Fruit fly (Drosophila melanogaster): ENCODE data around the gene Nepl16.

DNA sequence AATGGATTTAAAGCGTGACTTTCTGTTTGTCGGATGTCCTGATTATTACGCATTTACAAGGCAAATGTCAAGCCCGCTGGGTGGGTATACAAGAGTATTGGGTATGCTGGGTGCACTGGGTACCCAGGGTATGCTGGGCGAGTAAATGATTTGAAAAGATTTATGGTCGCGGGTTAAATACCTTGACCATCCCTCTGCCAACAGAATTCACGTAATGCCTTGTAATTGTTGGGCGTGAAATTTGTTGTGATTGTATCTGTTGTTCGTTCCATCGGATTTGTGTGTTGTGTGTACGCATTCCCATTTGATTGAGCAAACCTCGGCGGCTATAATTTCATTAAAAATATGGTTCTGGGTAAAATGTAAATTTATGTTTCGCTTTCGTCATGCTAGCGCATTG, 33.7 kb downstream of the Nepl16 start:
- TF ChIP-seq insv (optimal IDR thresholded peaks at IDR 0.05) = no peak
- no peak for TF ChIP-seq h (optimal IDR thresholded peaks at IDR 0.05)
- TF ChIP-seq psq (optimal IDR thresholded peaks at IDR 0.05) = no peak
- no peak for TF ChIP-seq Myc (optimal IDR thresholded peaks at IDR 0.05)
- TF ChIP-seq Sin3A (optimal IDR thresholded peaks at IDR 0.05) = no peak

Data from Kc167 (cell line).